Worm (Caenorhabditis elegans) whole organism, young adult: ENCODE data around the gene ugt-30.

Source experiments
- efl-1 ChIP-seq: fragments of 150-350 bp; optimal IDR thresholded peaks from 2 replicates; lab custom pipeline; 2014; ENCODE audit warnings: missing biosample characterization, missing genetic modification reagents, missing genetic modification characterization
- snpc-4 ChIP-seq, 5 experiments: fragments of 150-350 bp in 1 of 5; sonication (generic microtip) in 4 of 5; optimal IDR thresholded peaks; 2 replicates each; lab custom pipeline; 2014 to 2018; ENCODE audit warnings: missing genetic modification characterization in 5 of 5, missing biosample characterization in 3 of 5, antibody characterized with exemption in 2 of 5, mild to moderate bottlenecking in 2 of 5, missing compliant biosample characterization in 2 of 5, missing genotype in 2 of 5, moderate library complexity in 2 of 5, missing genetic modification reagents in 1 of 5
- unc-130 ChIP-seq: sonication (generic microtip); optimal IDR thresholded peaks from 2 replicates; lab custom pipeline; 2016; ENCODE audit warnings: missing genetic modification reagents, missing genetic modification characterization, missing compliant biosample characterization

DNA sequence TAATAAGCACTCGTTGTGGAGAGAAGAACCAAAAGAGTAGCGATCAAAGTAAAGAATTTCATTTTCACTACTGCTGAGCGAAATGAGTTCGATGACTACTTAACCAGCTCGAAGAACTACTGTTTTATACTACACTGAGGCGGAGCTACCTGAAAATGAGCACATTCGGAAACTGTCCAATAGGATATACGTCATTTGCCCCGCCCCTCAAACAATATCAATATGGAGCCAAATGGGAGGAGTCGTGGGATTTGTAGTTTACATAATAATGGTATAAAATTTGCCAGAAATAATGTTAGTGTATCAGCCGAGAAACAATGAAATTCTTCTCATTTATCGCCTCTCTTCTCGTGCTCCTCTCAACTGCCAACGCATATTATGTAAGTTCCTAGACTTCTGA is 35.6 kb downstream of the ugt-30 start, which contains the start of the genes C01G10.5 and C01G10.4:
- TF ChIP-seq efl-1 (GFP tag; lab: Kevin White, UChicago) (no peak), unc-130 (no peak), snpc-4 (GFP tag; optimal IDR thresholded peaks at IDR 0.05; lab: Kevin White, UChicago) (no peak), snpc-4 (tag; optimal IDR thresholded peaks at IDR 0.05; lab: Kevin White, UChicago) (no peak)
